Worm (Caenorhabditis elegans) whole organism, late embryonic: ENCODE measurements around the gene srh-282.

ENCODE experiments used
- C38D4.7 ChIP-seq: fragments of 200-800 bp; sonication (Bioruptor generic); optimal IDR thresholded peaks from 2 replicates; lab custom pipeline; 2018; ENCODE audit warnings: mild to moderate bottlenecking, missing genetic modification characterization, moderate library complexity, missing compliant biosample characterization
- F13H6.1 ChIP-seq: sonication (generic microtip); optimal IDR thresholded peaks from 2 replicates; lab custom pipeline; 2016; ENCODE audit warnings: missing genetic modification characterization, missing compliant biosample characterization
- K02D7.2 ChIP-seq: sonication (generic microtip); optimal IDR thresholded peaks from 2 replicates; lab custom pipeline; 2017; ENCODE audit warnings: mild to moderate bottlenecking, missing genetic modification characterization, missing compliant biosample characterization
- T23F11.4 ChIP-seq: fragments of 200-800 bp; sonication (Bioruptor generic); optimal IDR thresholded peaks from 2 replicates; lab custom pipeline; 2018; ENCODE audit warnings: mild to moderate bottlenecking, missing genetic modification characterization, missing compliant biosample characterization
- Y22D7AL.16 ChIP-seq: sonication (generic microtip); optimal IDR thresholded peaks from 2 replicates; lab custom pipeline; 2016; ENCODE audit warnings: missing genetic modification characterization, missing compliant biosample characterization
- ceh-18 ChIP-seq: sonication (generic microtip); optimal IDR thresholded peaks from 2 replicates; lab custom pipeline; 2016; ENCODE audit warnings: missing genetic modification characterization, missing compliant biosample characterization
- ceh-2 ChIP-seq: sonication (generic microtip); optimal IDR thresholded peaks from 2 replicates; lab custom pipeline; 2016; ENCODE audit warnings: missing genotype, missing genetic modification characterization, missing compliant biosample characterization
- ceh-24 ChIP-seq: sonication (generic microtip); optimal IDR thresholded peaks from 2 replicates; lab custom pipeline; 2016; ENCODE audit warnings: mild to moderate bottlenecking, missing genetic modification characterization, missing compliant biosample characterization
- ceh-34 ChIP-seq: sonication (generic microtip); optimal IDR thresholded peaks from 2 replicates; lab custom pipeline; 2016; ENCODE audit warnings: mild to moderate bottlenecking, missing genetic modification characterization, missing compliant biosample characterization
- ceh-48 ChIP-seq: sonication (generic microtip); optimal IDR thresholded peaks from 2 replicates; lab custom pipeline; 2016; ENCODE audit warnings: missing genetic modification characterization, inconsistent platforms, missing compliant biosample characterization
- ceh-6 ChIP-seq: fragments of 200-800 bp; sonication (Bioruptor generic); optimal IDR thresholded peaks from 2 replicates; lab custom pipeline; 2018; ENCODE audit warnings: mild to moderate bottlenecking, missing genetic modification characterization, missing compliant biosample characterization
- ceh-9 ChIP-seq: sonication (generic microtip); optimal IDR thresholded peaks from 2 replicates; lab custom pipeline; 2016; ENCODE audit warnings: mild to moderate bottlenecking, missing genetic modification characterization, inconsistent platforms, missing compliant biosample characterization
- che-1 ChIP-seq: sonication (generic microtip); optimal IDR thresholded peaks from 2 replicates; lab custom pipeline; 2016; ENCODE audit warnings: mild to moderate bottlenecking, missing genetic modification characterization, missing compliant biosample characterization
- dmd-4 ChIP-seq: sonication (generic microtip); optimal IDR thresholded peaks from 2 replicates; lab custom pipeline; 2016; ENCODE audit warnings: borderline replicate concordance, missing genetic modification characterization, missing compliant biosample characterization
- elt-2 ChIP-seq: sonication (generic microtip); optimal IDR thresholded peaks from 2 replicates; lab custom pipeline; 2016; ENCODE audit warnings: missing genetic modification reagents, missing genetic modification characterization, missing compliant biosample characterization
- ets-4 ChIP-seq: sonication (generic microtip); optimal IDR thresholded peaks from 2 replicates; lab custom pipeline; 2016; ENCODE audit warnings: missing genetic modification characterization, missing compliant biosample characterization
- fax-1 ChIP-seq: sonication (generic microtip); optimal IDR thresholded peaks from 2 replicates; lab custom pipeline; 2016; ENCODE audit warnings: missing genotype, missing genetic modification characterization, missing compliant biosample characterization
- fkh-6 ChIP-seq: sonication (generic microtip); optimal IDR thresholded peaks from 2 replicates; lab custom pipeline; 2016; ENCODE audit warnings: missing genetic modification characterization, missing compliant biosample characterization
- gmeb-2 ChIP-seq: sonication (generic microtip); optimal IDR thresholded peaks from 2 replicates; lab custom pipeline; 2016; ENCODE audit warnings: missing genetic modification characterization, inconsistent platforms, missing compliant biosample characterization
- hlh-30 ChIP-seq: sonication (generic microtip); optimal IDR thresholded peaks from 2 replicates; lab custom pipeline; 2017; ENCODE audit warnings: antibody characterized with exemption, missing genetic modification characterization, missing compliant biosample characterization; ENCODE audit not compliant: insufficient read depth
- hlh-6 ChIP-seq: sonication (generic microtip); optimal IDR thresholded peaks from 2 replicates; lab custom pipeline; 2016; ENCODE audit warnings: missing genotype, missing genetic modification characterization, missing compliant biosample characterization
- hlh-8 ChIP-seq: sonication (generic microtip); optimal IDR thresholded peaks from 2 replicates; lab custom pipeline; 2016; ENCODE audit warnings: missing genotype, missing genetic modification characterization, missing compliant biosample characterization
- lim-6 ChIP-seq: sonication (generic microtip); optimal IDR thresholded peaks from 2 replicates; lab custom pipeline; 2016; ENCODE audit warnings: missing genetic modification characterization, missing compliant biosample characterization
- lin-11 ChIP-seq: fragments of 200-800 bp; sonication (Bioruptor generic); optimal IDR thresholded peaks from 2 replicates; lab custom pipeline; 2018; ENCODE audit warnings: mild to moderate bottlenecking, missing genetic modification characterization, missing compliant biosample characterization
- madf-2 ChIP-seq: sonication (generic microtip); optimal IDR thresholded peaks from 2 replicates; lab custom pipeline; 2017; ENCODE audit warnings: missing genetic modification characterization, missing compliant biosample characterization
- mec-3 ChIP-seq: sonication (generic microtip); optimal IDR thresholded peaks from 2 replicates; lab custom pipeline; 2016; ENCODE audit warnings: borderline replicate concordance, missing genetic modification characterization, missing compliant biosample characterization
- nfya-1 ChIP-seq: sonication (generic microtip); optimal IDR thresholded peaks from 2 replicates; lab custom pipeline; 2017; ENCODE audit warnings: missing genetic modification characterization, mild to moderate bottlenecking, missing compliant biosample characterization, antibody characterized with exemption, moderate library complexity
- nhr-232 ChIP-seq: sonication (generic microtip); optimal IDR thresholded peaks from 2 replicates; lab custom pipeline; 2016; ENCODE audit warnings: missing genetic modification characterization, missing compliant biosample characterization
- npax-4 ChIP-seq: sonication (generic microtip); optimal IDR thresholded peaks from 2 replicates; lab custom pipeline; 2016; ENCODE audit warnings: missing genetic modification characterization, missing compliant biosample characterization
- pag-3 ChIP-seq: sonication (generic microtip); optimal IDR thresholded peaks from 2 replicates; lab custom pipeline; 2016; ENCODE audit warnings: missing compliant biosample characterization, missing genetic modification characterization, borderline replicate concordance
- pax-1 ChIP-seq: fragments of 150-350 bp; optimal IDR thresholded peaks from 2 replicates; lab custom pipeline; 2014; ENCODE audit warnings: missing biosample characterization, missing genetic modification characterization
- pha-2 ChIP-seq: sonication (generic microtip); optimal IDR thresholded peaks from 2 replicates; lab custom pipeline; 2017; ENCODE audit warnings: mild to moderate bottlenecking, missing genetic modification characterization, missing compliant biosample characterization
- pqm-1 ChIP-seq: sonication (generic microtip); optimal IDR thresholded peaks from 2 replicates; lab custom pipeline; 2016; ENCODE audit warnings: missing genetic modification characterization, missing compliant biosample characterization
- rnt-1 ChIP-seq: sonication (generic microtip); optimal IDR thresholded peaks from 2 replicates; lab custom pipeline; 2016; ENCODE audit warnings: missing genetic modification characterization, missing compliant biosample characterization
- sdc-2 ChIP-seq: sonication (generic microtip); optimal IDR thresholded peaks from 2 replicates; lab custom pipeline; 2016; ENCODE audit warnings: missing genotype, missing genetic modification characterization, missing compliant biosample characterization
- sox-2 ChIP-seq: fragments of 200-800 bp; sonication (Bioruptor generic); IDR thresholded peaks from 2 replicates; pipeline ENCODE4 v1.3.6; 2022; ENCODE audit warnings: missing genetic modification reagents, missing genetic modification characterization, missing compliant biosample characterization
- syd-9 ChIP-seq: sonication (generic microtip); optimal IDR thresholded peaks from 2 replicates; lab custom pipeline; 2016; ENCODE audit warnings: mild to moderate bottlenecking, missing genetic modification characterization, moderate library complexity, missing compliant biosample characterization
- tbx-2 ChIP-seq: sonication (generic microtip); optimal IDR thresholded peaks from 2 replicates; lab custom pipeline; 2016; ENCODE audit warnings: missing genetic modification characterization, missing compliant biosample characterization
- unc-55 ChIP-seq: sonication (generic microtip); optimal IDR thresholded peaks from 2 replicates; lab custom pipeline; 2017; ENCODE audit warnings: missing biosample characterization, missing genetic modification reagents, missing genetic modification characterization
- unc-86 ChIP-seq: sonication (generic microtip); optimal IDR thresholded peaks from 2 replicates; lab custom pipeline; 2016; ENCODE audit warnings: missing genetic modification characterization, missing compliant biosample characterization
- ztf-16 ChIP-seq: sonication (generic microtip); optimal IDR thresholded peaks from 2 replicates; lab custom pipeline; 2017; ENCODE audit warnings: missing genetic modification characterization, missing compliant biosample characterization

Gene srh-282

DNA sequence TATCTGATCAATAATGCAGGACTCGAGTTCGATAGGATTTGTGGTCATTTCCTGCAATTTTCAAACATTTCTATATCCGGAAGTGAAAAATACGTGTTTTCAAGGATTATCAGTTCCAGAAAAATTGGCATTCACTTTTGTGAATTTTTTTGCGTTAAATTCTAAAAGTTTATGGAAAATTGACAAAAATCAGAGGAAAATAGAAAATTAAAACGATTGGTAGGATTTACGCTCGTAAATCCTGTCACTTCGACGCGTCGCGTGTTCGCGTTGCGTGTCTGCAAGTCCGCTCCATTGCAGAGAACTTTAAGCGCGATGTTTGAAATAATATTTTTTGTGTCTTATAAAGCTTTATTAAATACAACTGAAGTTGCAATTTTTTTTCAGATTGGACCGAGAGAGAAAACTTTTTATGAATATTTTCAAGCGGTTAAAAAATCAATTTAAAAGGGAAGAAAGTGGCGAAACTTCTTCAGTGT, 17.8 kb downstream of the srh-282 start, which contains the start of gene rcat-1 (continued):
- TF ChIP-seq pax-1 (peak; percentile 64), nfya-1 (peak; percentile 74)

- TF ChIP-seq gmeb-2 (tag; lab: Kevin White, UChicago) (no peak), F13H6.1 (no peak), ceh-2 (tag; lab: Kevin White, UChicago) (no peak), hlh-6 (tag; lab: Kevin White, UChicago) (no peak), lin-11 (tag; lab: Kevin White, UChicago) (no peak), nhr-232 (tag; lab: Kevin White, UChicago) (no peak), npax-4 (tag; lab: Kevin White, UChicago) (no peak), ceh-18 (tag; lab: Kevin White, UChicago) (no peak), syd-9 (tag; lab: Kevin White, UChicago) (no peak), madf-2 (tag; lab: Kevin White, UChicago) (no peak), Y22D7AL.16 (tag; lab: Kevin White, UChicago) (no peak), T23F11.4 (GFP tag; lab: Kevin White, UChicago) (no peak), ztf-16 (no peak), pqm-1 (tag; lab: Kevin White, UChicago) (no peak), che-1 (tag; lab: Kevin White, UChicago) (no peak), ets-4 (no peak), ceh-6 (GFP tag; lab: Kevin White, UChicago) (no peak)
These were observed 20.7 kb downstream of the srh-282 start, which contains the start of gene grl-19 for ce11 chrIV:252454-252853. Gene grl-19 (minus strand): TSS chrIV:252554.

- no peak for TF ChIP-seq hlh-6 (tag; lab: Kevin White, UChicago)
- TF ChIP-seq hlh-30 (tag; lab: Kevin White, UChicago), result peak; percentile 14
These were observed 25.7 kb downstream of the srh-282 start for ce11 chrIV:247494-247893.

DNA sequence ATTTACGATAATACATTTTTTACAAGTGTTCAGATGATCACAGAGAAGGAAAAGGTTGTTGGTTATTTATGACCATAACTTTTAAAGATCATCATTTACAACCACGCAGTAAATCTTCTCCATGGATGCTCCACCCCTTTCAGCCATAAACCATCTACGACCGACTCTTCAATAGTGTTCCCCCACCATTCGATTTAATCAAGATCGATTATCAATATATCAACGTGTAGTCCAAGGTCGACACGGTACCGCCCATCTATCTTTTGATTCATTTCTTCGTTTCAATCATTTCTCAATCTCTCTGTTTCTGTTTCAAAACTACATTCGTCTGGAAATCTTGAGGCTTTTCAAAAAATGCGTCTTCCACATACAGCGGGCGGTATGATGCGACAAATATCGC, 28.4 kb downstream of the srh-282 start, which contains the start of gene aass-1:
Gene aass-1, plus strand, starts transcription at position 301 of the 400 bp plus-strand sequence.
- TF ChIP-seq unc-86, result no peak
- no peak for TF ChIP-seq ztf-16
- no peak for TF ChIP-seq Y22D7AL.16 (tag; lab: Kevin White, UChicago)
- no peak for TF ChIP-seq ceh-34 (tag; lab: Kevin White, UChicago)
- no peak for TF ChIP-seq ceh-9 (tag; lab: Kevin White, UChicago)
- no peak for TF ChIP-seq sdc-2
- TF ChIP-seq ets-4, result no peak
- TF ChIP-seq lin-11 (tag; lab: Kevin White, UChicago), result no peak
- no peak for TF ChIP-seq hlh-8
- TF ChIP-seq nfya-1, result no peak
- no peak for TF ChIP-seq unc-55
- no peak for TF ChIP-seq elt-2 (tag; lab: Kevin White, UChicago)
- TF ChIP-seq lim-6 (tag; lab: Kevin White, UChicago), result no peak
- TF ChIP-seq dmd-4 (tag; lab: Kevin White, UChicago), result no peak
- TF ChIP-seq K02D7.2 (tag; lab: Kevin White, UChicago), result no peak
- TF ChIP-seq fax-1 (tag; lab: Kevin White, UChicago), result no peak
- no peak for TF ChIP-seq ceh-48 (tag; lab: Kevin White, UChicago)
- no peak for TF ChIP-seq C38D4.7 (GFP tag; lab: Kevin White, UChicago)
- no peak for TF ChIP-seq rnt-1 (tag; lab: Kevin White, UChicago)

- TF ChIP-seq ztf-16, result no peak
- TF ChIP-seq mec-3, result no peak
- no peak for TF ChIP-seq rnt-1 (tag; lab: Kevin White, UChicago)
- no peak for TF ChIP-seq K02D7.2 (tag; lab: Kevin White, UChicago)
- no peak for TF ChIP-seq npax-4 (tag; lab: Kevin White, UChicago)
- no peak for TF ChIP-seq ceh-2 (tag; lab: Kevin White, UChicago)
- TF ChIP-seq gmeb-2 (tag; lab: Kevin White, UChicago), result no peak
- no peak for TF ChIP-seq tbx-2
- TF ChIP-seq pag-3 (tag; lab: Kevin White, UChicago), result no peak
- TF ChIP-seq fkh-6 (tag; lab: Kevin White, UChicago), result no peak
- no peak for TF ChIP-seq sox-2 (GFP tag; lab: Robert Waterston, UW)
- TF ChIP-seq pha-2 (tag; lab: Kevin White, UChicago), result no peak
- TF ChIP-seq unc-86, result no peak
- no peak for TF ChIP-seq ceh-24
- TF ChIP-seq, all 69 proteins: peak for 0
These were observed 28.9 kb downstream of the srh-282 start for ce11 chrIV:244278-244677.
